Worm (Caenorhabditis elegans) whole organism, mixed stage, embryonic: ENCODE results near the gene str-115.

Source experiments
- M03D4.4 ChIP-seq: sonication (generic microtip); optimal IDR thresholded peaks from 2 replicates; lab custom pipeline; 2017; ENCODE audit warnings: mild to moderate bottlenecking, missing genetic modification characterization, missing compliant biosample characterization
- nhr-76 ChIP-seq: sonication (generic microtip); optimal IDR thresholded peaks from 2 replicates; lab custom pipeline; 2017; ENCODE audit warnings: missing biosample characterization, missing genetic modification characterization
- pha-4 ChIP-seq: fragments of 150-350 bp; optimal IDR thresholded peaks from 2 replicates; lab custom pipeline; 2018; ENCODE audit warnings: missing biosample characterization, missing genetic modification reagents, missing genetic modification characterization
- unc-62 ChIP-seq: fragments of 150-350 bp; optimal IDR thresholded peaks from 2 replicates; lab custom pipeline; 2014; ENCODE audit warnings: missing biosample characterization, missing genetic modification reagents, missing genetic modification characterization

DNA sequence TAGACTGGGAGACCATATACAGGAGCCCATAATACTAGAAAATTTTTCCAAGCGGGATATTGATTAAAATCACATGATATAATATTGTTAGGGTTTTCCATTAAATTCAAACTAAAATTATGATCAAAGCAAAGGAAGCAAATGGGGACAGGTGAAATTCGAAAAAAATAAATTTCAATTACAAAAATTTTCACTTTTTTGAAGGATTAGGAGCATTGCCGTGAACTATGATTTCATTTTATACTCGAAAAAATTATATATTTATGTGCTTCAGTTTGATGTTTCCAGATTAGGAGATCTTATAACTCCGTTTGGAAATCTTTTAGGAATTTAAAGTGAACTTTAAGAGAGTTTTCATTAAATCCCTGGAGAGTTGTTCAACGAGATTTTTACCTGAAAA lies 8.3 kb upstream of the str-115 start, which contains the start of gene F07B10.7:
- TF ChIP-seq M03D4.4 (tag; lab: Kevin White, UChicago) (no peak), unc-62 (GFP tag; lab: Kevin White, UChicago) (no peak), pha-4 (no peak), nhr-76 (tag; lab: Kevin White, UChicago) (no peak)
